Fruit fly (Drosophila melanogaster) whole organism, embryonic: ENCODE results near the gene Plc21C.

ENCODE experiments used
- ATbp ChIP-seq: fragments of 200-800 bp; sonication (Bioruptor generic); optimal IDR thresholded peaks from 2 replicates; lab custom pipeline; 2017; ENCODE audit warnings: missing biosample characterization, mild to moderate bottlenecking, missing genetic modification characterization, missing genetic modification reagents
- Atf-2 ChIP-seq: fragments of 200-800 bp; sonication (Bioruptor generic); optimal IDR thresholded peaks from 2 replicates; lab custom pipeline; 2016; ENCODE audit warnings: missing biosample characterization, missing genetic modification characterization
- BEAF-32 ChIP-seq: fragments of 200-800 bp; sonication (Bioruptor generic); optimal IDR thresholded peaks from 3 replicates; lab custom pipeline; 2017; ENCODE audit warnings: missing biosample characterization, missing genetic modification characterization, mild to moderate bottlenecking, moderate library complexity, missing genetic modification reagents
- Blimp-1 ChIP-seq: fragments of 200-800 bp; sonication (Bioruptor generic); optimal IDR thresholded peaks from 3 replicates; lab custom pipeline; 2018; ENCODE audit warnings: missing biosample characterization, missing genetic modification characterization, mild to moderate bottlenecking, moderate library complexity, missing genetic modification reagents
- CG10267 ChIP-seq: fragments of 200-800 bp; sonication (Bioruptor generic); optimal IDR thresholded peaks from 2 replicates; lab custom pipeline; 2018; ENCODE audit warnings: missing biosample characterization, mild to moderate bottlenecking, missing genetic modification characterization, moderate library complexity
- CG10565 ChIP-seq: fragments of 200-800 bp; sonication (Bioruptor generic); optimal IDR thresholded peaks from 3 replicates; lab custom pipeline; 2016; ENCODE audit warnings: missing biosample characterization, mild to moderate bottlenecking, missing genetic modification characterization
- CG11696 ChIP-seq: fragments of 200-800 bp; sonication (Bioruptor generic); IDR thresholded peaks from 2 replicates; pipeline ENCODE4 v1.3.6; 2022; ENCODE audit warnings: missing biosample characterization, missing genetic modification characterization
- CG12659 ChIP-seq: fragments of 200-800 bp; sonication (Bioruptor generic); optimal IDR thresholded peaks from 3 replicates; lab custom pipeline; 2017; ENCODE audit warnings: mild to moderate bottlenecking, missing biosample characterization, missing genetic modification reagents, missing genetic modification characterization
- CG13296 ChIP-seq: fragments of 200-800 bp; sonication (Bioruptor generic); optimal IDR thresholded peaks from 3 replicates; lab custom pipeline; 2018; ENCODE audit warnings: missing biosample characterization, mild to moderate bottlenecking, missing genetic modification characterization
- CG13424 ChIP-seq: fragments of 200-800 bp; sonication (Bioruptor generic); optimal IDR thresholded peaks from 2 replicates; lab custom pipeline; 2019; ENCODE audit warnings: missing biosample characterization, mild to moderate bottlenecking, missing genetic modification characterization, moderate library complexity
- CG13624 ChIP-seq: fragments of 200-800 bp; sonication (Bioruptor generic); optimal IDR thresholded peaks from 2 replicates; lab custom pipeline; 2016; ENCODE audit warnings: missing biosample characterization, missing genetic modification characterization
- CG14050 ChIP-seq: fragments of 200-800 bp; sonication (Bioruptor generic); IDR thresholded peaks from 3 replicates; pipeline ENCODE4 v1.3.6; 2022; ENCODE audit warnings: missing biosample characterization, missing genetic modification characterization
- CG14710 ChIP-seq: fragments of 200-800 bp; sonication (Bioruptor generic); optimal IDR thresholded peaks from 3 replicates; lab custom pipeline; 2019; ENCODE audit warnings: missing biosample characterization, mild to moderate bottlenecking, missing genetic modification characterization, moderate library complexity
- CG2120 ChIP-seq: fragments of 200-800 bp; sonication (Bioruptor generic); optimal IDR thresholded peaks from 3 replicates; lab custom pipeline; 2016; ENCODE audit warnings: missing biosample characterization, missing genetic modification characterization
- CG2889 ChIP-seq: fragments of 200-800 bp; sonication (Bioruptor generic); IDR thresholded peaks from 3 replicates; pipeline ENCODE4 v1.3.6; 2022; ENCODE audit warnings: missing biosample characterization, missing genetic modification characterization
- CG33213 ChIP-seq: fragments of 200-800 bp; sonication (Bioruptor generic); optimal IDR thresholded peaks from 3 replicates; lab custom pipeline; 2016; ENCODE audit warnings: missing biosample characterization, missing genetic modification characterization
- CG34224 ChIP-seq: fragments of 200-800 bp; sonication (Bioruptor generic); IDR thresholded peaks from 3 replicates; pipeline ENCODE4 v1.3.6; 2022; ENCODE audit warnings: missing biosample characterization, missing genetic modification characterization; ENCODE audit not compliant: partially characterized antibody
- CG4617 ChIP-seq: fragments of 200-800 bp; sonication (Bioruptor generic); optimal IDR thresholded peaks from 3 replicates; lab custom pipeline; 2016; ENCODE audit warnings: missing biosample characterization, missing genetic modification characterization, borderline replicate concordance
- CG5245 ChIP-seq: fragments of 200-800 bp; sonication (Bioruptor generic); optimal IDR thresholded peaks from 3 replicates; lab custom pipeline; 2016; ENCODE audit warnings: missing biosample characterization, missing genetic modification characterization
- CG7271 ChIP-seq: fragments of 200-800 bp; sonication (Bioruptor generic); optimal IDR thresholded peaks from 2 replicates; lab custom pipeline; 2018; ENCODE audit warnings: missing biosample characterization, mild to moderate bottlenecking, missing genetic modification characterization, moderate library complexity
- CG8290 ChIP-seq, 3 experiments: fragments of 200-800 bp; sonication (Bioruptor generic); optimal IDR thresholded peaks; 2 replicates each; lab custom pipeline; 2016 to 2019; ENCODE audit warnings: missing biosample characterization in 3 of 3, missing genetic modification characterization in 3 of 3, mild to moderate bottlenecking in 2 of 3, moderate library complexity in 1 of 3
- CG8944 ChIP-seq: fragments of 200-800 bp; sonication (Bioruptor generic); optimal IDR thresholded peaks from 3 replicates; lab custom pipeline; 2016; ENCODE audit warnings: missing biosample characterization, missing genetic modification characterization
- CG9932 ChIP-seq: fragments of 200-800 bp; sonication (Bioruptor generic); IDR thresholded peaks from 2 replicates; pipeline ENCODE4 v1.3.6; 2022; ENCODE audit warnings: missing biosample characterization, missing genetic modification characterization
- D ChIP-seq, 2 experiments: fragments of 200-800 bp in 1 of 2; fragments of >200 bp in 1 of 2; sonication (Bioruptor generic) in 1 of 2; optimal IDR thresholded peaks; 2 replicates in 1 of 2; 3 replicates in 1 of 2; lab custom pipeline; 2017; ENCODE audit warnings: mild to moderate bottlenecking in 1 of 2, missing biosample characterization in 1 of 2, missing genetic modification characterization in 1 of 2, missing genetic modification reagents in 1 of 2
- Dek ChIP-seq: fragments of 200-800 bp; sonication (Bioruptor generic); optimal IDR thresholded peaks from 3 replicates; lab custom pipeline; 2019; ENCODE audit warnings: missing biosample characterization, mild to moderate bottlenecking, missing genetic modification characterization, moderate library complexity
- E2f1 ChIP-seq: fragments of 200-800 bp; sonication (Bioruptor generic); IDR thresholded peaks from 2 replicates; pipeline ENCODE4 v1.3.6; 2022; ENCODE audit warnings: missing biosample characterization, missing genetic modification characterization
- E2f2 ChIP-seq: fragments of 200-800 bp; sonication (Bioruptor generic); IDR thresholded peaks from 2 replicates; pipeline ENCODE4 v1.3.6; 2022; ENCODE audit warnings: missing biosample characterization, missing genetic modification characterization
- Ets97D ChIP-seq: fragments of 200-800 bp; sonication (Bioruptor generic); optimal IDR thresholded peaks from 3 replicates; lab custom pipeline; 2016; ENCODE audit warnings: missing biosample characterization, missing genetic modification characterization
- Fer3 ChIP-seq: fragments of 200-800 bp; sonication (Bioruptor generic); optimal IDR thresholded peaks from 2 replicates; lab custom pipeline; 2018; ENCODE audit warnings: missing biosample characterization, mild to moderate bottlenecking, missing genetic modification characterization, moderate library complexity
- Hsf ChIP-seq: fragments of 200-800 bp; sonication (Bioruptor generic); optimal IDR thresholded peaks from 3 replicates; lab custom pipeline; 2016; ENCODE audit warnings: missing biosample characterization, missing genetic modification characterization
- Nf-YC ChIP-seq: fragments of 200-800 bp; optimal IDR thresholded peaks from 3 replicates; lab custom pipeline; 2019; ENCODE audit warnings: missing biosample characterization, mild to moderate bottlenecking, missing genetic modification characterization, moderate library complexity
- Scr ChIP-seq: fragments of 200-800 bp; sonication (Bioruptor generic); IDR thresholded peaks from 2 replicates; pipeline ENCODE4 v1.3.6; 2022; ENCODE audit warnings: missing biosample characterization, missing genetic modification characterization; ENCODE audit not compliant: partially characterized antibody
- Sry-δ ChIP-seq: fragments of 200-800 bp; sonication (Bioruptor generic); optimal IDR thresholded peaks from 2 replicates; lab custom pipeline; 2016; ENCODE audit warnings: missing biosample characterization, missing genetic modification characterization
- croc ChIP-seq: fragments of 200-800 bp; sonication (Bioruptor generic); conservative IDR thresholded peaks from 3 replicates; pipeline ENCODE4 v1.3.6; 2022; ENCODE audit warnings: missing biosample characterization, missing genetic modification characterization
- en ChIP-seq: fragments of 200-800 bp; sonication (Bioruptor generic); optimal IDR thresholded peaks from 2 replicates; lab custom pipeline; 2016; ENCODE audit warnings: missing biosample characterization, missing genetic modification characterization
- ewg ChIP-seq: fragments of 200-800 bp; sonication (Bioruptor generic); optimal IDR thresholded peaks from 3 replicates; lab custom pipeline; 2017; ENCODE audit warnings: mild to moderate bottlenecking, missing biosample characterization, missing genetic modification reagents, missing genetic modification characterization
- grau ChIP-seq: fragments of 200-800 bp; optimal IDR thresholded peaks from 3 replicates; lab custom pipeline; 2019; ENCODE audit warnings: missing biosample characterization, mild to moderate bottlenecking, missing genetic modification characterization, moderate library complexity
- hbn ChIP-seq: fragments of 200-800 bp; sonication (Bioruptor generic); IDR thresholded peaks from 2 replicates; pipeline ENCODE4 v1.3.6; 2022; ENCODE audit warnings: missing biosample characterization, missing genetic modification characterization; ENCODE audit not compliant: partially characterized antibody
- knrl ChIP-seq: fragments of 200-800 bp; sonication (Bioruptor generic); IDR thresholded peaks from 3 replicates; pipeline ENCODE4 v1.3.6; 2022; ENCODE audit warnings: missing biosample characterization, missing genetic modification characterization; ENCODE audit not compliant: partially characterized antibody
- lola ChIP-seq, 3 experiments: fragments of >200 bp in 2 of 3; fragments of 200-800 bp in 1 of 3; sonication (Bioruptor generic) in 1 of 3; optimal IDR thresholded peaks; 2 replicates each; lab custom pipeline; 2017 to 2019; ENCODE audit warnings: missing biosample characterization in 3 of 3, missing genetic modification characterization in 3 of 3, mild to moderate bottlenecking in 1 of 3, moderate library complexity in 1 of 3
- nau ChIP-seq: fragments of 200-800 bp; sonication (Bioruptor generic); optimal IDR thresholded peaks from 3 replicates; lab custom pipeline; 2017; ENCODE audit warnings: missing biosample characterization, mild to moderate bottlenecking, missing genetic modification characterization, missing genetic modification reagents
- phol ChIP-seq: fragments of 200-800 bp; sonication (Bioruptor generic); optimal IDR thresholded peaks from 3 replicates; lab custom pipeline; 2018; ENCODE audit warnings: missing biosample characterization, mild to moderate bottlenecking, missing genetic modification characterization, moderate library complexity
- sim ChIP-seq: fragments of 200-800 bp; sonication (Bioruptor generic); IDR thresholded peaks from 2 replicates; pipeline ENCODE4 v1.3.6; 2022; ENCODE audit warnings: missing biosample characterization, missing genetic modification characterization
- slbo ChIP-seq: fragments of 200-800 bp; sonication (Bioruptor generic); IDR thresholded peaks from 2 replicates; pipeline ENCODE4 v1.3.6; 2022; ENCODE audit warnings: missing biosample characterization, missing genetic modification characterization
- tin ChIP-seq: fragments of 200-800 bp; sonication (Bioruptor generic); optimal IDR thresholded peaks from 3 replicates; lab custom pipeline; 2016; ENCODE audit warnings: missing biosample characterization, missing genetic modification characterization
- zfh2 ChIP-seq: fragments of 200-800 bp; sonication (Bioruptor generic); optimal IDR thresholded peaks from 2 replicates; lab custom pipeline; 2016; ENCODE audit warnings: missing biosample characterization, missing genetic modification characterization

Plc21C gene

DNA sequence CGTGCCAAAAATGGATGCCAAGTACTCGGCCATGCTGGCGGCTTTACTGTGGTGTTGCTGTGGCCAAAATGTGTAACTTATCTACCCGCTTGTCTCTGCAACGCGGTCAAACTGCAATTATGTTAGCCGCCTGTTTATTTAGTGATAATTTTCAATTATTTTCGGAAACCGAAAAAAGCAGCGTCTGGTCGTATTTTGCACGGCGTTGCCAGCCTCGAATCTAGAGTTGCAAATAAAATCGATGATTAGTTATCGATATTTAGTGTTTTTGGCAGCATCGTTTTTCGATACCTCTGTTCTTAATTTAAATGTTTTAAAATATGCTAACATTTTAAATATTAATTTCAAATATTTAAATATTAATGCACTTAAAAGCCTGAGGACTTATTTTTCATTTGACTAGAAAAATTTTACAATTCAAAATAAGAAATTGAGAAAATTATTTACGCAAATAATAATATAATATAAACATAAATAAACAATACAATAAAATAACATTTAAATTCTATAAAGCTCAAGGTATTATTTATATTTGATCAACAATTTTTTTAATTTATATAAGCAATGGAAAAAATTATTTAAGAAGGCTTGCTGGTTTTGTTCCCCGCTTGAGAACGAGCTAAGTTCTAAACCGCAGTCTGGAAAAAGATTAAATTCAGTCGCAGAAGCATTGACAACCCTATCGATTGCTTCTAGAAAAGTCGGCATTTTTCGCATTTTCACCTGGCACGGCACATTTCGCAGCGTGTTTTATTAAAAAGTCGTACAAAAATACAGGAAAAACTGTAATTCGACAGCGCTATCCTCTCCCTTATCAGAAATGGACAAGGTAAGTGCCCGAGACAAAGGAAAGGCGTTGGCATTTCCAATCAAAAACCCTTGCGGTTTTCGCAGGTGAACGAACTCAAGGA lies 11.0 kb upstream of the Plc21C start, which contains the start of the genes U2af38 and Stip1 (continued):
- TF ChIP-seq lola (GFP tag; optimal IDR thresholded peaks at IDR 0.05; lab: Kevin White, UChicago) (peak in 1 of 3 experiments; percentile 12), zfh2 (peak; percentile 6), ewg (GFP tag; lab: Kevin White, UChicago) (no peak), sim (GFP tag; lab: Robert Waterston, UW) (no peak), Blimp-1 (GFP tag; lab: Kevin White, UChicago) (no peak), Hsf (GFP tag; lab: Kevin White, UChicago) (peak; percentile 51), Dek (tag; lab: Kevin White, UChicago) (peak; percentile 14), CG12659 (GFP tag; lab: Kevin White, UChicago) (peak; percentile 37), CG8944 (peak; percentile 2), CG2120 (peak; percentile 54), CG8290 (GFP tag; optimal IDR thresholded peaks at IDR 0.05; lab: Kevin White, UChicago) (peak; percentile 2), CG8290 (tag; optimal IDR thresholded peaks at IDR 0.05; lab: Kevin White, UChicago) (peak in 1 of 2 experiments; percentile 20), slbo (GFP tag; lab: Robert Waterston, UW) (peak; percentile 64; the same call in 1 of the 2 replicates), CG13296 (GFP tag; lab: Kevin White, UChicago) (peak; percentile 30), CG11696 (GFP tag; lab: Robert Waterston, UW) (no peak), knrl (GFP tag; lab: Robert Waterston, UW) (peak; percentile 60; the same call in 2 of the 3 replicates), CG13624 (GFP tag; lab: Kevin White, UChicago) (no peak), Scr (GFP tag; lab: Robert Waterston, UW) (peak; percentile 72), Nf-YC (tag; lab: Kevin White, UChicago) (peak; percentile 63), hbn (GFP tag; lab: Robert Waterston, UW) (peak; percentile 72), Ets97D (no peak), phol (tag; lab: Kevin White, UChicago) (peak; percentile 50), D (optimal IDR thresholded peaks at IDR 0.05; lab: Kevin White, UChicago) (no peak), D (GFP tag; optimal IDR thresholded peaks at IDR 0.05; lab: Kevin White, UChicago) (no peak), CG10565 (GFP tag; lab: Kevin White, UChicago) (no peak), Fer3 (tag; lab: Kevin White, UChicago) (peak; percentile 10), CG9932 (GFP tag; lab: Robert Waterston, UW) (peak; percentile 60), tin (peak; percentile 31), croc (GFP tag; lab: Robert Waterston, UW) (no peak), CG5245 (GFP tag; lab: Kevin White, UChicago) (no peak), Sry-δ (GFP tag; lab: Kevin White, UChicago) (peak; percentile 40), CG2889 (no peak), CG4617 (GFP tag; lab: Kevin White, UChicago) (peak; percentile 51), CG14710 (tag; lab: Kevin White, UChicago) (peak; percentile 87), CG14050 (GFP tag; lab: Robert Waterston, UW) (no peak), E2f2 (GFP tag; lab: Robert Waterston, UW) (peak; percentile 40), grau (peak; percentile 14), ATbp (GFP tag; lab: Kevin White, UChicago) (no peak), CG10267 (tag; lab: Kevin White, UChicago) (peak; percentile 85), CG7271 (no peak), CG13424 (peak; percentile 15), nau (GFP tag; lab: Kevin White, UChicago) (no peak), Atf-2 (GFP tag; lab: Kevin White, UChicago) (no peak), E2f1 (no peak), CG33213 (no peak), BEAF-32 (GFP tag; lab: Kevin White, UChicago) (peak; percentile 69), en (GFP tag; lab: Kevin White, UChicago) (no peak), CG34224 (GFP tag; lab: Robert Waterston, UW) (peak; percentile 69)
